Fruit fly (Drosophila melanogaster) whole organism: ENCODE measurements around the gene Kif3C.
A peak's percentile ranks its signal among the peaks of the same experiment; 100 is the strongest.

Experiments
- CG8478 ChIP-seq: fragments of >200 bp; optimal IDR thresholded peaks from 2 replicates; lab custom pipeline; 2018; ENCODE audit warnings: inconsistent platforms
- Dll ChIP-seq: fragments of >200 bp; optimal IDR thresholded peaks from 2 replicates; lab custom pipeline; 2017
- EcR ChIP-seq, 2 experiments: fragments of >200 bp; optimal IDR thresholded peaks; 2 replicates each; lab custom pipeline; 2017; ENCODE audit warnings: missing biosample characterization in 2 of 2, missing genetic modification characterization in 2 of 2, missing genetic modification reagents in 2 of 2
- pan ChIP-seq: fragments of >200 bp; optimal IDR thresholded peaks from 2 replicates; lab custom pipeline; 2017
- psq ChIP-seq: fragments of >200 bp; optimal IDR thresholded peaks from 2 replicates; lab custom pipeline; 2017
- usp ChIP-seq: fragments of >200 bp; optimal IDR thresholded peaks from 2 replicates; lab custom pipeline; 2017; ENCODE audit warnings: missing biosample characterization, missing genetic modification characterization, mixed read lengths

Kif3C gene

DNA sequence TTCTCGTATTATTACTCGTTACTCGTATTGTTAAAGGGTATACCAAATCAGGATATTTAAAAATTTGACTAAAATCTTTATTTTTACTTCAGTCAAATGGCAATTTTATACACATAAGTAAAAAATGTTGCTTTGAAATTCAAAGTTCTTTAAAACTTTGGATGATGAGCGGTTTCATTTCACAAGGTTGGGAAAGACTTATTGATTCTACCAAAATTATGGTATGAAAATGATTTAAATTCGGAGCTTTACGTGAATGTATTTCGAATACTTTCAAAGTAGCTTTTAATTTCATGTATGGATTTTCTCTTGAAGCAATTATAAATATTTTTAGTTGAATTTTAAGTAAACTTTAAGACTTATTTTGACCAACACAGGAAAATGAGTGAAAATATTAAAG, at the start of gene Kif3C:
Gene Kif3C (plus strand): TSS at position 301 of the 400 bp plus-strand sequence.
- no peak for TF ChIP-seq CG8478
- no peak for TF ChIP-seq Dll (lab: Kevin White, UChicago)
- TF ChIP-seq psq (lab: Kevin White, UChicago), result no peak
- TF ChIP-seq EcR (GFP tag; optimal IDR thresholded peaks at IDR 0.05; lab: Kevin White, UChicago), result no peak
- no peak for TF ChIP-seq usp (GFP tag; lab: Kevin White, UChicago)
- TF ChIP-seq pan (lab: Kevin White, UChicago), result no peak

DNA sequence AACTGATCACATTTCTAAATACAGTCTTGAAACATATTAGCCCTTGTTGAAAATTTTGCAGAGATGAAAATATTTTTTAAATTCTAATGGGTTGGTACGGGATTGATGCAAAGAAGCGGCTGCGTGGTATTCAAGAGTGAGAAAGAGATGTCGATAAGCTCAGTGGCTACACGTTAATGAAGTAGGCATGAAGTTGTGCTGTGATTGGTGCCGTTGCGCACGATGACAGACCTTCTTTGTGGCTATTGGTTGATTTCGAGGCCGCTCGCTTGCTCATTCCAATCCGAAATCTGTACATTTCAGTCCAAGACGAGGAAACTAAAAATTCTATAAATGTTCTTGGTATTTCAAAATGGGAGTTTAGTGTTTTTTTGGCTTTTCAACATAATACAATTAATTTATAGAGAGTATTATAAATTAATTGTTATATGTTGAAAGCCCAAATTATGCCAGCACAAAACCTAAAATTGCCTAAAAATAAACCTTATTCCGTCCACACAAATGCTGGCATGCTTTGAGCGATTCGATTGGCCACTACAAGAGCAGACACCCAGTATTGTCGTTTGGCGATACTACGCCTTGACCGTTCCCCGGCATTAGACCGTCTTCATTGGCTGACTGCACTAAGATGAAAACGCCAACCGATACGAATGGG, 49.5 kb upstream of the Kif3C start:
- no peak for TF ChIP-seq EcR (GFP tag; optimal IDR thresholded peaks at IDR 0.05; lab: Kevin White, UChicago)
- TF ChIP-seq pan (lab: Kevin White, UChicago), result no peak
- TF ChIP-seq Dll (lab: Kevin White, UChicago), result no peak
- no peak for TF ChIP-seq CG8478
- TF ChIP-seq usp (GFP tag; lab: Kevin White, UChicago), result no peak
- no peak for TF ChIP-seq psq (lab: Kevin White, UChicago)

DNA sequence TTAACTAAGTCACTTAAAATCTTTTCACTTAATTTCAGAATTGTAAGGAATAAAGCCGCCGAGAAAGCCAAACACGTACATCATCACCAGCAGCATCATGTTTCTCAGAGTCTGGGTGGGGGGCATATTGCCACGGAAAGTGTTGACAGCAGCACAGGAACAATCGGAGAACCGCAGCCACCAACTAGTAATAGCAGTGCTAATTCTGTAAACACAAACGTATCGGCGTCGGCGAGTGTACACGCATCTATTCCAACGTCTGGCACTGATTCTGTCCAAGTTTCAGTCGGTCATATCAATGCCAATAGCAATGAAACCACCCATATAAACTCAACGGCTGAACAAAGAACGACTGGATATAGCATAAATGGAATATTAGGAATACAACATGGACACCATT, 41.2 kb upstream of the Kif3C start:
- no peak for TF ChIP-seq psq (lab: Kevin White, UChicago)
- TF ChIP-seq EcR (GFP tag; optimal IDR thresholded peaks at IDR 0.05; lab: Kevin White, UChicago), result no peak

DNA sequence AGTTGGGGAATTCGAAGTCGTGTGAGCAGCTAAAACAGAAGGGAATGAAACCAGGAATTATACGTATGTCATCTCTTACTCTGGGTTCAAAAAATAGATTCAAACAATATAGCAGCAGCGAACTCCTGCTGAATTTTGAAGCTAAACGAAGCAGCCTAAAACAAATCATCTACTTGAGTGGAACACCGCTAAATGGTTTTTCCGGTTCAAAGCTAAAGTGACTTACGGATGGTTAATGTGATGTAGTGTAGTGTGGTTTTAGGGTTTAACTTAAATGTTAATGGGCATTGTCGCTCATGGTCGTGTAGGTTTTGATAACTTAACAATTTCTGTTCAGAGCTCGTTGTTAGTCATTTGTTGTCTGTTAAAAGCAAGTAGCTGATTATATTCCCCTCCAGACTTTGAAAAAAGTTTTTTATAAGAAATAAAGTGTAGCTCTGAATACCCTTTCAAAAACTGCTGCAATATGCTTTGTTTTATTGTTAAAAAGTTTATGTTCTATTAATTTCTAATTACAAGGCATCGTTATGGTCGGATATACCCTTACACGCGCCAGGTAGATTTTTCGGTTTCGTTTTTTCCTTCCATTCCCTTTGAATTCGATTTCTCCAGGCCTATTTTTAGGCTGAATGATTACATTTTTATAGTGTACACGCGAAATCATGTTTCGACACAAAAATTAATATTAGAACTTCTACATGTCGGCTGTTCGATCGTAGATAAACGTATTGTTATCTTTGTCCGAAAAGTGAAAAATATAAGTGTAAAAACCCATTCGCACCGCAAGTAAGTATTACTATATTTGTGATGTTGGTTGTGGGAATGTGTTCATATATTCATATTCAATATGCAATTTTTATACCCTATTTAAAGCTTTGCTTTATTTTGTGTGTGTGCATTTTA, 34.1 kb upstream of the Kif3C start:
- TF ChIP-seq EcR (GFP tag; optimal IDR thresholded peaks at IDR 0.05; lab: Kevin White, UChicago), result no peak
- TF ChIP-seq pan (lab: Kevin White, UChicago), result peak; percentile 75

DNA sequence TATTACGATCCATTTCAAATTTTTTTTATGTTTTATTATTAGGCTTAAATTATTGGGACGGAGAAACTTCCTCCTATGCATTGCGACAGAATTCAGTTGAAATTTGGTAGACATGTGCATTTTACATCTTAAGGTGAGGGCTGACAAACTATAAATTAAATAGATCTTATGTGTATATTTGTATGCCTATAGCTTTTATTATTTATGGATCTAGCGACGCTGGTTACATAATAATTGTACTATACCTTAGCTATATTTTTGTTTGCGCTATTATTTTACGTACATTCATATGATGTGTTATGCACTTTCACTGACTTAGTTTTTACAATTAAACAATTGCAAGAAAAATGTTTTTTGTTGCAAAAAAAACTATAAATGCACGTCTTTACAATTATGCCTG, 32.0 kb upstream of the Kif3C start:
- TF ChIP-seq Dll (lab: Kevin White, UChicago), result no peak
- no peak for TF ChIP-seq pan (lab: Kevin White, UChicago)
- no peak for TF ChIP-seq usp (GFP tag; lab: Kevin White, UChicago)
- TF ChIP-seq EcR (GFP tag; optimal IDR thresholded peaks at IDR 0.05; lab: Kevin White, UChicago), result no peak
- TF ChIP-seq psq (lab: Kevin White, UChicago), result no peak
- TF ChIP-seq CG8478, result no peak

- TF ChIP-seq CG8478, result no peak
- no peak for TF ChIP-seq usp (GFP tag; lab: Kevin White, UChicago)
- TF ChIP-seq Dll (lab: Kevin White, UChicago), result no peak
- TF ChIP-seq pan (lab: Kevin White, UChicago), result no peak
- no peak for TF ChIP-seq psq (lab: Kevin White, UChicago)
- no peak for TF ChIP-seq EcR (GFP tag; optimal IDR thresholded peaks at IDR 0.05; lab: Kevin White, UChicago)
These were observed 25.4 kb upstream of the Kif3C start for dm6 chr4:1121888-1122287.

dm6 chr4:1122658-1123606, 24.3 kb upstream of the Kif3C start, which contains the start of gene Cals:
Gene Cals (minus strand): TSS chr4:1123357.
- no peak for TF ChIP-seq pan (lab: Kevin White, UChicago)
- no peak for TF ChIP-seq psq (lab: Kevin White, UChicago)
- no peak for TF ChIP-seq Dll (lab: Kevin White, UChicago)
- TF ChIP-seq CG8478, result no peak
- no peak for TF ChIP-seq EcR (GFP tag; optimal IDR thresholded peaks at IDR 0.05; lab: Kevin White, UChicago)
- TF ChIP-seq usp (GFP tag; lab: Kevin White, UChicago), result no peak

dm6 chr4:1123769-1124493, 23.3 kb upstream of the Kif3C start, which contains the start of gene Arf4:
Gene Arf4 (plus strand): TSS chr4:1124167.
- TF ChIP-seq usp (GFP tag; lab: Kevin White, UChicago) (no peak), psq (lab: Kevin White, UChicago) (no peak), CG8478 (no peak), Dll (lab: Kevin White, UChicago) (no peak), pan (lab: Kevin White, UChicago) (no peak), EcR (GFP tag; optimal IDR thresholded peaks at IDR 0.05; lab: Kevin White, UChicago) (no peak)

DNA sequence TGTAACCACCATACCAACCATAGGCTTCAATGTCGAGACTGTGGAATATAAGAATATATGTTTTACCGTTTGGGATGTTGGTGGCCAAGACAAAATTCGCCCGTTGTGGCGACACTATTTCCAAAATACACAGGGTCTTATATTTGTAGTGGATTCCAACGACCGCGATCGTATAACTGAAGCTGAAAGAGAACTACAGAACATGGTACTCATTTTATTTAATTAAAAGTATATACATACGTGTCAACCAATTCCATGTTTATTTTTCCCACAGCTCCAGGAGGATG, 22.8 kb upstream of the Kif3C start:
- no peak for TF ChIP-seq CG8478
- TF ChIP-seq psq (lab: Kevin White, UChicago), result no peak
- no peak for TF ChIP-seq pan (lab: Kevin White, UChicago)
- TF ChIP-seq Dll (lab: Kevin White, UChicago), result no peak

DNA sequence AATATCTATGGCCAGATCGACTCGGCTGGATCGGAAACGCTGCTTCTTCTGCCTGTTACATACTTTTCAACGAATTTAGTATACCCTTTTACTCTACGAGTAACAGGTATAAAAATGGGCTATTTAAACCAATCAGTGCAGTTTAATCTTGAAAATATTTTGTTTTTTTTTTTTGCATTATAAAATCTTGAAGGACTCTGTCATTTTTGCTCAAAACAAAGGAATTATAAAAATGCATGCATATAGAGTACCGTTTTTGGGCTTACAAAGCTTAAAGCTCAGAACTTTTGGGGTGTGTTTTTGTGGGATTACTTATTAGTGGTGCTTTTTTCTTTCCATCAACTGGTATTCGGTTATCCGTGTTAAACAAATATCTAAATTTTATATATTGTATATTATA, 21.0 kb upstream of the Kif3C start, which contains the start of gene CG11155:
Gene CG11155 (plus strand): TSS at position 313 of the 400 bp plus-strand sequence.
- no peak for TF ChIP-seq EcR (GFP tag; optimal IDR thresholded peaks at IDR 0.05; lab: Kevin White, UChicago)
- TF ChIP-seq psq (lab: Kevin White, UChicago), result no peak
- no peak for TF ChIP-seq pan (lab: Kevin White, UChicago)
- no peak for TF ChIP-seq Dll (lab: Kevin White, UChicago)
- TF ChIP-seq usp (GFP tag; lab: Kevin White, UChicago), result no peak
- TF ChIP-seq CG8478, result no peak
